Worm (Caenorhabditis elegans): ENCODE measurements around the gene spp-16.

The spp-16 gene

ce11 chrV:10897172-10897571 is 3.9 kb downstream of the spp-16 start (continued):
- peak; percentile 75 for TF ChIP-seq gmeb-2 (tag; optimal IDR thresholded peaks at IDR 0.05)
- TF ChIP-seq npax-4 (tag; optimal IDR thresholded peaks at IDR 0.05) = no peak
- peak; percentile 4 for TF ChIP-seq C38D4.7 (GFP tag; optimal IDR thresholded peaks at IDR 0.05)
- peak; percentile 89 for TF ChIP-seq ceh-34 (tag; optimal IDR thresholded peaks at IDR 0.05)
- peak; percentile 26 for TF ChIP-seq tbx-7 (tag; optimal IDR thresholded peaks at IDR 0.05)
- TF ChIP-seq hlh-8 (tag; optimal IDR thresholded peaks at IDR 0.05) = peak; percentile 53
- TF ChIP-seq lin-11 (tag; optimal IDR thresholded peaks at IDR 0.05) = peak; percentile 36
- TF ChIP-seq elt-2 (tag; optimal IDR thresholded peaks at IDR 0.05) = peak; percentile 82
- TF ChIP-seq pros-1 (tag; optimal IDR thresholded peaks at IDR 0.05) = peak; percentile 62
- TF ChIP-seq ttx-3 (tag; optimal IDR thresholded peaks at IDR 0.05) = no peak
- no peak for TF ChIP-seq nhr-232 (tag; optimal IDR thresholded peaks at IDR 0.05)
- TF ChIP-seq ceh-14 (tag; optimal IDR thresholded peaks at IDR 0.05) = peak; percentile 77
- peak; percentile 85 for TF ChIP-seq unc-42 (tag; optimal IDR thresholded peaks at IDR 0.05)
- peak; percentile 92 for TF ChIP-seq tbx-2 (tag; optimal IDR thresholded peaks at IDR 0.05)
- TF ChIP-seq ref-2 (tag; optimal IDR thresholded peaks at IDR 0.05) = peak; percentile 85
- no peak for TF ChIP-seq elt-4 (tag; optimal IDR thresholded peaks at IDR 0.05)
- TF ChIP-seq lim-6 (tag; optimal IDR thresholded peaks at IDR 0.05) = peak; percentile 57
- peak; percentile 21 for TF ChIP-seq T23F11.4 (GFP tag; optimal IDR thresholded peaks at IDR 0.05)
- TF ChIP-seq unc-55 (GFP tag; optimal IDR thresholded peaks at IDR 0.05) = peak; percentile 93
- 0 out of 2 replicates have a peak, but pooled peaks have one; percentile 36 for TF ChIP-seq unc-3 (GFP tag; conservative IDR thresholded peaks at IDR 0.05)
- no peak for TF ChIP-seq unc-3 (tag; optimal IDR thresholded peaks at IDR 0.05)
- TF ChIP-seq unc-86 (tag; optimal IDR thresholded peaks at IDR 0.05) = peak; percentile 74
- TF ChIP-seq dve-1 (tag; optimal IDR thresholded peaks at IDR 0.05) = peak; percentile 95
- TF ChIP-seq C08G9.2 (tag; optimal IDR thresholded peaks at IDR 0.05) = peak; percentile 73
- no peak for TF ChIP-seq pag-3 (tag; optimal IDR thresholded peaks at IDR 0.05; ENCODE audit: borderline replicate concordance)
- peak; percentile 60 for TF ChIP-seq hlh-30 (tag; optimal IDR thresholded peaks at IDR 0.05; ENCODE audit: insufficient read depth)
- no peak for TF ChIP-seq hlh-15 (tag; optimal IDR thresholded peaks at IDR 0.05)
- TF ChIP-seq madf-2 (tag; optimal IDR thresholded peaks at IDR 0.05) = peak; percentile 79
- peak; percentile 7 for TF ChIP-seq nhr-11 (tag; optimal IDR thresholded peaks at IDR 0.05)
- TF ChIP-seq ceh-24 (tag; optimal IDR thresholded peaks at IDR 0.05) = no peak
- TF ChIP-seq fkh-10 (GFP tag; optimal IDR thresholded peaks at IDR 0.05) = peak; percentile 17
- peak; percentile 60 for TF ChIP-seq Y22D7AL.16 (tag; optimal IDR thresholded peaks at IDR 0.05)
- peak; percentile 23 for TF ChIP-seq dmd-4 (tag; optimal IDR thresholded peaks at IDR 0.05; ENCODE audit: borderline replicate concordance)
- TF ChIP-seq ceh-31 (tag; optimal IDR thresholded peaks at IDR 0.05) = peak; percentile 90
- TF ChIP-seq sox-2 (GFP tag; IDR thresholded peaks at IDR 0.05) = no peak; the same call in 1 of the 2 replicates
- peak; percentile 95 for TF ChIP-seq nfya-1 (tag; optimal IDR thresholded peaks at IDR 0.05)
- no peak for TF ChIP-seq odd-2 (tag; optimal IDR thresholded peaks at IDR 0.05)

- TF ChIP-seq pha-2 (tag; optimal IDR thresholded peaks at IDR 0.05) (no peak), hlh-15 (tag; optimal IDR thresholded peaks at IDR 0.05) (no peak)
Measured at ce11 chrV:10897106-10897171, 4.2 kb downstream of the spp-16 start, which contains the start of gene sec-61.G. Gene sec-61.G, minus strand, starts transcription at chrV:10897143.

- no peak for TF ChIP-seq ceh-2 (tag; optimal IDR thresholded peaks at IDR 0.05)
- TF ChIP-seq ama-1 (optimal IDR thresholded peaks at IDR 0.05) = no peak
- TF ChIP-seq nfya-1 (tag; optimal IDR thresholded peaks at IDR 0.05) = no peak
Measured at ce11 chrV:10896706-10897105, 4.4 kb downstream of the spp-16 start.

- TF ChIP-seq unc-55 (GFP tag; optimal IDR thresholded peaks at IDR 0.05) (no peak), C38D4.7 (GFP tag; optimal IDR thresholded peaks at IDR 0.05) (no peak), ceh-45 (GFP tag; IDR thresholded peaks at IDR 0.05) (no peak), tbx-7 (tag; optimal IDR thresholded peaks at IDR 0.05) (no peak), K09A11.1 (tag; optimal IDR thresholded peaks at IDR 0.05; ENCODE audit: insufficient read depth) (no peak), F13H6.1 (tag; optimal IDR thresholded peaks at IDR 0.05) (no peak), ceh-18 (tag; optimal IDR thresholded peaks at IDR 0.05) (no peak), unc-86 (tag; optimal IDR thresholded peaks at IDR 0.05) (no peak), C08G9.2 (tag; optimal IDR thresholded peaks at IDR 0.05) (no peak), unc-42 (tag; optimal IDR thresholded peaks at IDR 0.05) (no peak), ceh-14 (tag; optimal IDR thresholded peaks at IDR 0.05) (no peak), ceh-2 (tag; optimal IDR thresholded peaks at IDR 0.05) (no peak), nhr-232 (tag; optimal IDR thresholded peaks at IDR 0.05) (no peak)
Measured at ce11 chrV:10896295-10896694, 4.8 kb downstream of the spp-16 start, which contains the start of gene F32D8.13. Gene F32D8.13, minus strand, starts transcription at chrV:10896543.

All from whole organism, late embryonic.